Fruit fly (Drosophila melanogaster): Measurements from ENCODE around the gene ZnT63C.
A peak's percentile ranks its signal among the peaks of the same experiment; 100 is the strongest.

Gene ZnT63C

DNA sequence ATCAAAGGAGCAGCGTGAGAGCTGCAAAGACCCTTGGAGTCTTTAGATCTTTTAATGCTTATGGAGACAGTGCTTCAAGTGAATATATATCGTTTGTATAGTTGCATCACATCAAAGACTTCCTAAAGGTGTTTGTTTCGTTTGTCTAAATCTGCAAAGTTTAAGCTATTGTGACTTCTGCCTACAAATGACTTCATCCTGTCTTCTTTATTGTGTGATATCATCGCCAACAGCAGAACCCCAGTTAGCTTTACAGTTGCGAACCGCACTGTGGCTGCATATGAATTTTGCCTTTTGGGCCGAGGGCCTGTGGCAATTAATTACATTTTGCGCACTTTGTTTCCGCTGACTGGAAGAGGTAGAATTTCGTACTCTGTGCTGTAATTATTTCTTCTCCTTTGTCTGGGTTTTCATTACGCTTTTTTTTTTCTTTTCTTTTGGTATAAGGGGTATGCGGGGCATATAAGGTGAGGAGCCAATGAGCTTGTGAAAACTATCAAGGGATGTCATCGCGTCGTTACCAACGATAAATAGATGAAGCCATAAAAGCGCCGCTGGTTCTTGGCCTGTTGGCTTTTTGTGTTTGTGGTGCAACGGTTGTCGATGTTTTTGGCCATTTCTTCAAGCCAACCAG lies 38.9 kb downstream of the ZnT63C start (continued):
- peak; percentile 78 for TF ChIP-seq lz (GFP tag; optimal IDR thresholded peaks at IDR 0.05)
- TF ChIP-seq eg (GFP tag; IDR thresholded peaks at IDR 0.05): no peak
- peak; percentile 84 for TF ChIP-seq dsx (GFP tag; optimal IDR thresholded peaks at IDR 0.05; ENCODE audit: poor library complexity, severe bottlenecking)
- peak; percentile 57 for TF ChIP-seq OdsH (GFP tag; optimal IDR thresholded peaks at IDR 0.05)
- peak; percentile 28; the same call in 1 of the 2 replicates for TF ChIP-seq Gug (GFP tag; IDR thresholded peaks at IDR 0.05)
- TF ChIP-seq Eip78C (GFP tag): peak; percentile 91
- peak; percentile 62 for TF ChIP-seq CG10669 (GFP tag; optimal IDR thresholded peaks at IDR 0.05)
- TF ChIP-seq acj6 (GFP tag; optimal IDR thresholded peaks at IDR 0.05): peak; percentile 73
- peak; percentile 69 for TF ChIP-seq net (GFP tag; optimal IDR thresholded peaks at IDR 0.05)

- TF ChIP-seq net (GFP tag; optimal IDR thresholded peaks at IDR 0.05) (peak; percentile 63), topi (GFP tag; optimal IDR thresholded peaks at IDR 0.05) (peak; percentile 86), cyc (GFP tag; optimal IDR thresholded peaks at IDR 0.05) (peak; percentile 74), fd85E (GFP tag; optimal IDR thresholded peaks at IDR 0.05) (no peak), CG6808 (GFP tag; optimal IDR thresholded peaks at IDR 0.05) (peak; percentile 1), CG7368 (GFP tag; optimal IDR thresholded peaks at IDR 0.05) (peak; percentile 39), Sox15 (GFP tag; optimal IDR thresholded peaks at IDR 0.05) (peak; percentile 49), Smox (GFP tag; optimal IDR thresholded peaks at IDR 0.05) (peak; percentile 88), CG6854 (GFP tag; optimal IDR thresholded peaks at IDR 0.05) (peak; percentile 33), Eip93F (GFP tag; optimal IDR thresholded peaks at IDR 0.05) (peak; percentile 51), Hr38 (GFP tag; optimal IDR thresholded peaks at IDR 0.05) (no peak), CG15336 (GFP tag; IDR thresholded peaks at IDR 0.05) (peak; percentile 42), Hr4 (GFP tag; optimal IDR thresholded peaks at IDR 0.05) (peak; percentile 41), Gug (GFP tag; IDR thresholded peaks at IDR 0.05) (no peak), CG6163 (GFP tag; IDR thresholded peaks at IDR 0.05) (no peak), CG16779 (tag; optimal IDR thresholded peaks at IDR 0.05) (no peak), CG31627 (GFP tag; optimal IDR thresholded peaks at IDR 0.05) (peak; percentile 81), CG9139 (GFP tag; optimal IDR thresholded peaks at IDR 0.05) (no peak), salr (GFP tag; optimal IDR thresholded peaks at IDR 0.05) (peak in 1 of 2 experiments; percentile 58), Sox102F (GFP tag; optimal IDR thresholded peaks at IDR 0.05) (peak; percentile 70), svp (GFP tag) (peak; percentile 93), CG3032 (tag; optimal IDR thresholded peaks at IDR 0.05) (peak; percentile 6), Lpt (GFP tag; optimal IDR thresholded peaks at IDR 0.05) (no peak), spab (GFP tag; optimal IDR thresholded peaks at IDR 0.05) (no peak), CG3919 (GFP tag; optimal IDR thresholded peaks at IDR 0.05) (peak; percentile 70), CG32006 (GFP tag; optimal IDR thresholded peaks at IDR 0.05) (peak; percentile 55), CG11762 (GFP tag; optimal IDR thresholded peaks at IDR 0.05; ENCODE audit: insufficient read depth) (peak; percentile 54), pdm3 (GFP tag; optimal IDR thresholded peaks at IDR 0.05) (peak; percentile 68), ss (GFP tag; optimal IDR thresholded peaks at IDR 0.05) (peak; percentile 8 to 13), eg (GFP tag; IDR thresholded peaks at IDR 0.05) (no peak), Eip75B (GFP tag; optimal IDR thresholded peaks at IDR 0.05) (peak; percentile 69), CG11294 (GFP tag; IDR thresholded peaks at IDR 0.05) (no peak), CG11902 (GFP tag; optimal IDR thresholded peaks at IDR 0.05) (peak; percentile 54), CG4318 (GFP tag; optimal IDR thresholded peaks at IDR 0.05) (peak; percentile 7), OdsH (GFP tag; optimal IDR thresholded peaks at IDR 0.05) (peak; percentile 75), fd59A (GFP tag; optimal IDR thresholded peaks at IDR 0.05) (no peak), CG8319 (GFP tag; optimal IDR thresholded peaks at IDR 0.05) (peak; percentile 55), CG6792 (GFP tag; optimal IDR thresholded peaks at IDR 0.05) (peak; percentile 83), CG10669 (GFP tag; optimal IDR thresholded peaks at IDR 0.05) (peak; percentile 8), fkh (GFP tag; optimal IDR thresholded peaks at IDR 0.05) (no peak), esn (GFP tag; optimal IDR thresholded peaks at IDR 0.05) (peak; percentile 93), achi (GFP tag; optimal IDR thresholded peaks at IDR 0.05) (peak; percentile 80), Ets21C (GFP tag; optimal IDR thresholded peaks at IDR 0.05) (peak; percentile 62), Eip78C (GFP tag) (peak; percentile 91), CG10631 (GFP tag; optimal IDR thresholded peaks at IDR 0.05) (peak; percentile 69)
These were observed 39.8 kb downstream of the ZnT63C start for dm6 chr3L:3343260-3343659.

All from whole organism, prepupa.